Fruit fly (Drosophila melanogaster): ENCODE data around the gene CtsB.

Gene CtsB

dm6 chrX:13734866-13735265 is 47.1 kb downstream of the CtsB start (continued):
- TF ChIP-seq gsb-n (tag; optimal IDR thresholded peaks at IDR 0.05) (no peak), ranshi (GFP tag; IDR thresholded peaks at IDR 0.05) (0 out of 2 replicates have a peak, but pooled peaks have one; percentile 30), CG4404 (GFP tag; IDR thresholded peaks at IDR 0.05) (no peak), phol (tag; optimal IDR thresholded peaks at IDR 0.05) (peak; percentile 25)
